Worm (Caenorhabditis elegans) whole organism, young adult: ENCODE data around the gene T26A5.8.

Experiments used
- B0261.1 ChIP-seq: sonication (generic microtip); optimal IDR thresholded peaks from 2 replicates; lab custom pipeline; 2016; ENCODE audit warnings: mild to moderate bottlenecking, missing genetic modification characterization, moderate library complexity, missing compliant biosample characterization
- B0336.3 ChIP-seq: fragments of 200-800 bp; sonication (Bioruptor generic); IDR thresholded peaks from 2 replicates; pipeline ENCODE4 v1.3.6; 2022; ENCODE audit warnings: missing genetic modification characterization, missing compliant biosample characterization
- C17E4.6 ChIP-seq: fragments of 200-800 bp; sonication (Bioruptor generic); IDR thresholded peaks from 2 replicates; pipeline ENCODE4 v1.3.6; 2022; ENCODE audit warnings: missing genetic modification reagents, missing genetic modification characterization, missing compliant biosample characterization
- F22D6.2 ChIP-seq: sonication (generic microtip); optimal IDR thresholded peaks from 2 replicates; lab custom pipeline; 2016; ENCODE audit warnings: mild to moderate bottlenecking, missing genetic modification characterization, missing compliant biosample characterization
- F23B12.7 ChIP-seq: sonication (generic microtip); optimal IDR thresholded peaks from 2 replicates; lab custom pipeline; 2017; ENCODE audit warnings: missing genetic modification characterization, mild to moderate bottlenecking, missing compliant biosample characterization, antibody characterized with exemption, moderate library complexity; ENCODE audit not compliant: insufficient read depth
- F33H1.4 ChIP-seq: fragments of 200-800 bp; sonication (Bioruptor generic); IDR thresholded peaks from 2 replicates; pipeline ENCODE4 v1.3.6; 2022; ENCODE audit warnings: missing genetic modification reagents, missing genetic modification characterization, missing compliant biosample characterization
- T07F8.4 ChIP-seq: sonication (generic microtip); optimal IDR thresholded peaks from 2 replicates; lab custom pipeline; 2016; ENCODE audit warnings: mild to moderate bottlenecking, missing genetic modification characterization, moderate library complexity, missing compliant biosample characterization
- T26A5.8 ChIP-seq: sonication (generic microtip); optimal IDR thresholded peaks from 2 replicates; lab custom pipeline; 2016; ENCODE audit warnings: missing genetic modification characterization, missing compliant biosample characterization
- Y53G8AR.9 ChIP-seq: fragments of 200-800 bp; sonication (Bioruptor generic); conservative IDR thresholded peaks from 2 replicates; pipeline ENCODE4 v1.3.6; 2022; ENCODE audit warnings: missing genetic modification reagents, missing genetic modification characterization, missing compliant biosample characterization
- Y56A3A.18 ChIP-seq: fragments of 200-800 bp; sonication (Bioruptor generic); IDR thresholded peaks from 2 replicates; pipeline ENCODE4 v1.3.6; 2022; ENCODE audit warnings: missing genetic modification reagents, missing genetic modification characterization, missing compliant biosample characterization
- ZK185.1 ChIP-seq: sonication (generic microtip); optimal IDR thresholded peaks from 2 replicates; lab custom pipeline; 2016; ENCODE audit warnings: mild to moderate bottlenecking, missing genetic modification characterization, missing compliant biosample characterization; ENCODE audit not compliant: poor library complexity, severe bottlenecking
- athp-1 ChIP-seq: sonication (generic microtip); optimal IDR thresholded peaks from 2 replicates; lab custom pipeline; 2017; ENCODE audit warnings: mild to moderate bottlenecking, missing genetic modification characterization, missing compliant biosample characterization
- attf-3 ChIP-seq: fragments of 200-800 bp; sonication (Bioruptor generic); conservative IDR thresholded peaks from 2 replicates; pipeline ENCODE4 v1.3.6; 2022; ENCODE audit warnings: missing genetic modification reagents, missing genetic modification characterization, missing compliant biosample characterization
- bed-2 ChIP-seq: fragments of 200-800 bp; sonication (Bioruptor generic); IDR thresholded peaks from 2 replicates; pipeline ENCODE4 v1.3.6; 2022; ENCODE audit warnings: missing genetic modification reagents, missing genetic modification characterization, missing compliant biosample characterization
- cebp-2 ChIP-seq: fragments of 200-800 bp; sonication (Bioruptor generic); IDR thresholded peaks from 2 replicates; pipeline ENCODE4 v1.3.6; 2022; ENCODE audit warnings: missing genetic modification characterization, missing compliant biosample characterization
- ceh-100 ChIP-seq: fragments of 200-800 bp; sonication (Bioruptor generic); IDR thresholded peaks from 2 replicates; pipeline ENCODE4 v1.3.6; 2022; ENCODE audit warnings: missing genetic modification reagents, missing genetic modification characterization, missing compliant biosample characterization
- chd-7 ChIP-seq: sonication (generic microtip); optimal IDR thresholded peaks from 2 replicates; lab custom pipeline; 2016; ENCODE audit warnings: mild to moderate bottlenecking, missing genetic modification characterization, moderate library complexity, missing compliant biosample characterization
- die-1 ChIP-seq: sonication (generic microtip); optimal IDR thresholded peaks from 2 replicates; lab custom pipeline; 2016; ENCODE audit warnings: missing genotype, mild to moderate bottlenecking, missing genetic modification characterization, missing compliant biosample characterization
- dox-1 ChIP-seq: fragments of 200-800 bp; sonication (Bioruptor generic); IDR thresholded peaks from 2 replicates; pipeline ENCODE4 v1.3.6; 2022; ENCODE audit warnings: missing genetic modification reagents, missing genetic modification characterization, missing compliant biosample characterization
- dpl-1 ChIP-seq: fragments of 150-350 bp; optimal IDR thresholded peaks from 2 replicates; lab custom pipeline; 2014; ENCODE audit warnings: missing biosample characterization, missing genetic modification reagents, missing genetic modification characterization
- egl-18 ChIP-seq: fragments of 200-800 bp; sonication (Bioruptor generic); IDR thresholded peaks from 2 replicates; pipeline ENCODE4 v1.3.6; 2022; ENCODE audit warnings: missing genetic modification reagents, missing genetic modification characterization, missing compliant biosample characterization
- egl-44 ChIP-seq: fragments of 200-800 bp; sonication (Bioruptor generic); IDR thresholded peaks from 2 replicates; pipeline ENCODE4 v1.3.6; 2022; ENCODE audit warnings: missing genetic modification reagents, missing genetic modification characterization, missing compliant biosample characterization
- ekl-4 ChIP-seq: fragments of 200-800 bp; sonication (Bioruptor generic); IDR thresholded peaks from 2 replicates; pipeline ENCODE4 v1.3.6; 2022; ENCODE audit warnings: missing genetic modification reagents, missing genetic modification characterization, missing compliant biosample characterization
- gei-17 ChIP-seq: fragments of 200-800 bp; sonication (Bioruptor generic); optimal IDR thresholded peaks from 2 replicates; lab custom pipeline; 2018; ENCODE audit warnings: mild to moderate bottlenecking, missing genetic modification characterization, missing compliant biosample characterization
- hlh-26 ChIP-seq: fragments of 200-800 bp; sonication (Bioruptor generic); conservative IDR thresholded peaks from 2 replicates; pipeline ENCODE4 v1.3.6; 2022; ENCODE audit warnings: missing genetic modification reagents, missing genetic modification characterization, missing compliant biosample characterization
- let-607 ChIP-seq, 2 experiments: fragments of 200-800 bp in 1 of 2; sonication (Bioruptor generic) in 1 of 2; sonication (generic microtip) in 1 of 2; optimal IDR thresholded peaks; 2 replicates each; lab custom pipeline; 2016 to 2018; ENCODE audit warnings: mild to moderate bottlenecking in 2 of 2, missing compliant biosample characterization in 2 of 2, missing genetic modification characterization in 2 of 2, moderate library complexity in 2 of 2, missing genotype in 1 of 2
- lin-26 ChIP-seq: fragments of 200-800 bp; sonication (Bioruptor generic); IDR thresholded peaks from 2 replicates; pipeline ENCODE4 v1.3.6; 2022; ENCODE audit warnings: missing genetic modification reagents, missing genetic modification characterization, missing compliant biosample characterization
- lir-1 ChIP-seq: fragments of 200-800 bp; sonication (Bioruptor generic); conservative IDR thresholded peaks from 2 replicates; pipeline ENCODE4 v1.3.6; 2022; ENCODE audit warnings: missing genetic modification reagents, missing genetic modification characterization, missing compliant biosample characterization
- lsl-1 ChIP-seq: fragments of 200-800 bp; sonication (Bioruptor generic); optimal IDR thresholded peaks from 2 replicates; lab custom pipeline; 2018; ENCODE audit warnings: mild to moderate bottlenecking, missing genetic modification characterization, moderate library complexity, missing compliant biosample characterization
- madf-6 ChIP-seq: fragments of 200-800 bp; sonication (Bioruptor generic); IDR thresholded peaks from 2 replicates; pipeline ENCODE4 v1.3.6; 2022; ENCODE audit warnings: missing genetic modification reagents, missing genetic modification characterization, missing compliant biosample characterization
- mcd-1 ChIP-seq: fragments of 200-800 bp; sonication (Bioruptor generic); IDR thresholded peaks from 2 replicates; pipeline ENCODE4 v1.3.6; 2022; ENCODE audit warnings: missing genetic modification reagents, missing genetic modification characterization, missing compliant biosample characterization
- mxl-1 ChIP-seq: sonication (generic microtip); optimal IDR thresholded peaks from 2 replicates; lab custom pipeline; 2016; ENCODE audit warnings: missing genetic modification characterization, missing compliant biosample characterization
- nfya-1 ChIP-seq: sonication (generic microtip); optimal IDR thresholded peaks from 2 replicates; lab custom pipeline; 2017; ENCODE audit warnings: antibody characterized with exemption, missing compliant biosample characterization, missing genetic modification characterization, borderline replicate concordance; ENCODE audit not compliant: insufficient read depth
- rcor-1 ChIP-seq: fragments of 200-800 bp; sonication (Bioruptor generic); IDR thresholded peaks from 2 replicates; pipeline ENCODE4 v1.3.6; 2022; ENCODE audit warnings: missing genetic modification reagents, missing genetic modification characterization, missing compliant biosample characterization
- snpc-1.1 ChIP-seq: sonication (generic microtip); optimal IDR thresholded peaks from 2 replicates; lab custom pipeline; 2017; ENCODE audit warnings: missing genetic modification characterization, mild to moderate bottlenecking, missing compliant biosample characterization, antibody characterized with exemption, moderate library complexity, missing genotype, missing genetic modification reagents; ENCODE audit not compliant: insufficient read depth
- somi-1 ChIP-seq: fragments of 200-800 bp; sonication (Bioruptor generic); optimal IDR thresholded peaks from 2 replicates; lab custom pipeline; 2018; ENCODE audit warnings: mild to moderate bottlenecking, missing genetic modification characterization, missing compliant biosample characterization
- sptf-2 ChIP-seq: fragments of 200-800 bp; sonication (Bioruptor generic); optimal IDR thresholded peaks from 2 replicates; lab custom pipeline; 2018; ENCODE audit warnings: mild to moderate bottlenecking, missing genetic modification characterization, missing compliant biosample characterization
- tbp1 ChIP-seq: fragments of 200-800 bp; sonication (Bioruptor generic); optimal IDR thresholded peaks from 2 replicates; lab custom pipeline; 2018; ENCODE audit warnings: mild to moderate bottlenecking, missing genetic modification characterization, missing compliant biosample characterization
- tlf-1 ChIP-seq: fragments of 200-800 bp; sonication (Bioruptor generic); optimal IDR thresholded peaks from 2 replicates; lab custom pipeline; 2018; ENCODE audit warnings: mild to moderate bottlenecking, missing genetic modification characterization, missing compliant biosample characterization
- xnd-1 ChIP-seq: sonication (generic microtip); optimal IDR thresholded peaks from 2 replicates; lab custom pipeline; 2016; ENCODE audit warnings: missing genotype, missing genetic modification reagents, missing genetic modification characterization, missing compliant biosample characterization
- zfh-2 ChIP-seq: fragments of 200-800 bp; sonication (Bioruptor generic); conservative IDR thresholded peaks from 2 replicates; pipeline ENCODE4 v1.3.6; 2022; ENCODE audit warnings: missing genetic modification reagents, missing genetic modification characterization, missing compliant biosample characterization
- ztf-18 ChIP-seq: sonication (generic microtip); optimal IDR thresholded peaks from 2 replicates; lab custom pipeline; 2016; ENCODE audit warnings: missing genotype, mild to moderate bottlenecking, missing genetic modification characterization, missing compliant biosample characterization

The T26A5.8 gene

ce11 chrIII:6463679-6464078, 1.0 kb upstream of the T26A5.8 start, which contains the start of gene dlc-1:
TSS of gene dlc-1 (minus strand) at chrIII:6463779.
- TF ChIP-seq bed-2 (GFP tag; lab: Robert Waterston, UW) (no peak), attf-3 (no peak), Y53G8AR.9 (GFP tag; lab: Robert Waterston, UW) (0 out of 2 replicates have a peak, but pooled peaks have one; percentile 15), ceh-100 (no peak), lsl-1 (GFP tag; lab: Kevin White, UChicago) (no peak)

ce11 chrIII:6459820-6460219, 2.8 kb downstream of the T26A5.8 start, which contains the start of gene algn-1:
TSS of gene algn-1 (plus strand) at chrIII:6460120.
- no peak for TF ChIP-seq somi-1 (GFP tag; lab: Kevin White, UChicago)
- no peak for TF ChIP-seq egl-44 (GFP tag; lab: Robert Waterston, UW)
- TF ChIP-seq nfya-1 (tag; lab: Kevin White, UChicago): no peak
- no peak for TF ChIP-seq B0261.1 (tag; lab: Kevin White, UChicago)
- TF ChIP-seq hlh-26: no peak
- no peak for TF ChIP-seq T07F8.4 (tag; lab: Kevin White, UChicago)
- no peak for TF ChIP-seq mxl-1 (tag; lab: Kevin White, UChicago)
- no peak for TF ChIP-seq chd-7 (tag; lab: Kevin White, UChicago)
- no peak for TF ChIP-seq die-1 (tag; lab: Kevin White, UChicago)
- TF ChIP-seq F22D6.2 (tag; lab: Kevin White, UChicago): no peak
- TF ChIP-seq xnd-1 (tag; lab: Kevin White, UChicago): no peak
- no peak for TF ChIP-seq madf-6
- TF ChIP-seq attf-3: no peak
- no peak for TF ChIP-seq let-607 (tag; optimal IDR thresholded peaks at IDR 0.05; lab: Kevin White, UChicago)
- no peak for TF ChIP-seq athp-1 (tag; lab: Kevin White, UChicago)
- TF ChIP-seq ztf-18 (tag; lab: Kevin White, UChicago): no peak
- TF ChIP-seq F23B12.7 (tag; lab: Kevin White, UChicago): no peak
- no peak for TF ChIP-seq rcor-1 (GFP tag; lab: Robert Waterston, UW)
- TF ChIP-seq zfh-2: no peak

- TF ChIP-seq ekl-4 (GFP tag; lab: Robert Waterston, UW) (no peak), dox-1 (no peak), tbp1 (GFP tag; lab: Kevin White, UChicago) (no peak), lir-1 (GFP tag; lab: Robert Waterston, UW) (no peak), F33H1.4 (GFP tag; lab: Robert Waterston, UW) (no peak), C17E4.6 (no peak), ceh-100 (no peak), Y56A3A.18 (GFP tag; lab: Robert Waterston, UW) (no peak), F23B12.7 (tag; lab: Kevin White, UChicago) (no peak), mcd-1 (GFP tag; lab: Robert Waterston, UW) (no peak), T26A5.8 (tag; lab: Kevin White, UChicago) (no peak), egl-18 (GFP tag; lab: Robert Waterston, UW) (no peak), somi-1 (GFP tag; lab: Kevin White, UChicago) (no peak), B0336.3 (no peak)
Observed at ce11 chrIII:6454183-6454582, 8.5 kb downstream of the T26A5.8 start, which contains the start of gene jhdm-1. TSS of gene jhdm-1 (plus strand) at chrIII:6454483.

ce11 chrIII:6453665-6454064, 9.0 kb downstream of the T26A5.8 start:
- 0 out of 2 replicates have a peak, but pooled peaks have one; percentile 26 for TF ChIP-seq attf-3
- TF ChIP-seq cebp-2 (GFP tag; lab: Robert Waterston, UW): no peak
- TF ChIP-seq lin-26 (GFP tag; lab: Robert Waterston, UW): peak; percentile 17; the same call in 1 of the 2 replicates
- peak; percentile 34; the same call in 1 of the 2 replicates for TF ChIP-seq ceh-100
- TF ChIP-seq sptf-2 (GFP tag; lab: Kevin White, UChicago): no peak
- peak; percentile 49 for TF ChIP-seq F23B12.7 (tag; lab: Kevin White, UChicago)
- no peak for TF ChIP-seq gei-17 (GFP tag; lab: Kevin White, UChicago)
- peak; percentile 55; the same call in 1 of the 2 replicates for TF ChIP-seq madf-6
- peak; percentile 36 for TF ChIP-seq tlf-1 (GFP tag; lab: Kevin White, UChicago)
- peak; percentile 88 for TF ChIP-seq zfh-2
- TF ChIP-seq egl-44 (GFP tag; lab: Robert Waterston, UW): no peak
- peak; percentile 55; the same call in 1 of the 2 replicates for TF ChIP-seq Y53G8AR.9 (GFP tag; lab: Robert Waterston, UW)
- peak; percentile 75 for TF ChIP-seq ZK185.1 (tag; lab: Kevin White, UChicago)
- peak; percentile 49 for TF ChIP-seq dpl-1
- TF ChIP-seq snpc-1.1 (tag; lab: Kevin White, UChicago): no peak
